Fruit fly (Drosophila melanogaster) whole organism, embryonic: ENCODE data around the gene LanB1.

ENCODE experiments used
- CG10543 ChIP-seq: fragments of 200-800 bp; sonication (Bioruptor generic); optimal IDR thresholded peaks from 3 replicates; lab custom pipeline; 2017; ENCODE audit warnings: missing biosample characterization, mild to moderate bottlenecking, missing genetic modification characterization, moderate library complexity
- CG10979 ChIP-seq: fragments of 200-800 bp; sonication (Bioruptor generic); optimal IDR thresholded peaks from 2 replicates; lab custom pipeline; 2018; ENCODE audit warnings: missing biosample characterization, mild to moderate bottlenecking, missing genetic modification characterization, moderate library complexity
- CG12071 ChIP-seq: fragments of 200-800 bp; sonication (Bioruptor generic); optimal IDR thresholded peaks from 3 replicates; lab custom pipeline; 2018; ENCODE audit warnings: missing biosample characterization, mild to moderate bottlenecking, missing genetic modification characterization
- CG13123 ChIP-seq: fragments of 200-800 bp; sonication (Bioruptor generic); optimal IDR thresholded peaks from 2 replicates; lab custom pipeline; 2016; ENCODE audit warnings: missing biosample characterization, missing genetic modification characterization
- CG13624 ChIP-seq: fragments of 200-800 bp; sonication (Bioruptor generic); optimal IDR thresholded peaks from 2 replicates; lab custom pipeline; 2016; ENCODE audit warnings: missing biosample characterization, missing genetic modification characterization
- CG1602 ChIP-seq: fragments of 200-800 bp; sonication (Bioruptor generic); optimal IDR thresholded peaks from 3 replicates; lab custom pipeline; 2016; ENCODE audit warnings: missing biosample characterization, missing genetic modification characterization
- CG16815 ChIP-seq: fragments of 200-800 bp; sonication (Bioruptor generic); optimal IDR thresholded peaks from 3 replicates; lab custom pipeline; 2017; ENCODE audit warnings: missing biosample characterization, mild to moderate bottlenecking, missing genetic modification characterization
- CG17359 ChIP-seq: fragments of 200-800 bp; sonication (Bioruptor generic); optimal IDR thresholded peaks from 3 replicates; lab custom pipeline; 2018; ENCODE audit warnings: missing biosample characterization, mild to moderate bottlenecking, missing genetic modification characterization, moderate library complexity
- CG17612 ChIP-seq: fragments of 200-800 bp; sonication (Bioruptor generic); IDR thresholded peaks from 2 replicates; pipeline ENCODE4 v1.3.6; 2022; ENCODE audit warnings: missing biosample characterization, missing genetic modification characterization
- CG18262 ChIP-seq: fragments of 200-800 bp; optimal IDR thresholded peaks from 3 replicates; lab custom pipeline; 2019; ENCODE audit warnings: missing biosample characterization, mild to moderate bottlenecking, missing genetic modification characterization, moderate library complexity
- CG18476 ChIP-seq: fragments of 200-800 bp; sonication (Bioruptor generic); optimal IDR thresholded peaks from 2 replicates; lab custom pipeline; 2016; ENCODE audit warnings: missing biosample characterization, mild to moderate bottlenecking, missing genetic modification characterization
- CG18764 ChIP-seq: fragments of 200-800 bp; sonication (Bioruptor generic); optimal IDR thresholded peaks from 3 replicates; lab custom pipeline; 2016; ENCODE audit warnings: missing biosample characterization, missing genetic modification characterization
- CG2129 ChIP-seq: fragments of 200-800 bp; sonication (Bioruptor generic); IDR thresholded peaks from 2 replicates; pipeline ENCODE4 v1.3.6; 2022; ENCODE audit warnings: missing biosample characterization, missing genetic modification characterization; ENCODE audit not compliant: partially characterized antibody
- CG31388 ChIP-seq: fragments of 200-800 bp; sonication (Bioruptor generic); optimal IDR thresholded peaks from 2 replicates; lab custom pipeline; 2016; ENCODE audit warnings: missing biosample characterization, missing genetic modification characterization
- CG33213 ChIP-seq: fragments of 200-800 bp; sonication (Bioruptor generic); optimal IDR thresholded peaks from 3 replicates; lab custom pipeline; 2016; ENCODE audit warnings: missing biosample characterization, missing genetic modification characterization
- CG34376 ChIP-seq: fragments of 200-800 bp; sonication (Bioruptor generic); optimal IDR thresholded peaks from 2 replicates; lab custom pipeline; 2018; ENCODE audit warnings: missing biosample characterization, mild to moderate bottlenecking, missing genetic modification characterization
- CG4424 ChIP-seq: fragments of 200-800 bp; sonication (Bioruptor generic); optimal IDR thresholded peaks from 3 replicates; lab custom pipeline; 2016; ENCODE audit warnings: missing biosample characterization, missing genetic modification characterization
- CG5245 ChIP-seq: fragments of 200-800 bp; sonication (Bioruptor generic); optimal IDR thresholded peaks from 3 replicates; lab custom pipeline; 2016; ENCODE audit warnings: missing biosample characterization, missing genetic modification characterization
- CG9727 ChIP-seq: fragments of 200-800 bp; sonication (Bioruptor generic); optimal IDR thresholded peaks from 3 replicates; lab custom pipeline; 2017; ENCODE audit warnings: missing biosample characterization, mild to moderate bottlenecking, missing genetic modification characterization
- CG9932 ChIP-seq: fragments of 200-800 bp; sonication (Bioruptor generic); IDR thresholded peaks from 2 replicates; pipeline ENCODE4 v1.3.6; 2022; ENCODE audit warnings: missing biosample characterization, missing genetic modification characterization
- Chrac-16 ChIP-seq: fragments of 200-800 bp; sonication (Bioruptor generic); optimal IDR thresholded peaks from 3 replicates; lab custom pipeline; 2016; ENCODE audit warnings: missing biosample characterization, missing genetic modification characterization
- Hand ChIP-seq: fragments of 200-800 bp; sonication (Bioruptor generic); optimal IDR thresholded peaks from 2 replicates; lab custom pipeline; 2017; ENCODE audit warnings: mild to moderate bottlenecking, missing biosample characterization, missing genetic modification reagents, missing genetic modification characterization
- Hsf ChIP-seq: fragments of 200-800 bp; sonication (Bioruptor generic); optimal IDR thresholded peaks from 3 replicates; lab custom pipeline; 2016; ENCODE audit warnings: missing biosample characterization, missing genetic modification characterization
- Mad ChIP-seq: fragments of 200-800 bp; sonication (Bioruptor generic); optimal IDR thresholded peaks from 2 replicates; lab custom pipeline; 2016; ENCODE audit warnings: missing biosample characterization, missing genetic modification characterization
- Myb ChIP-seq: fragments of 200-800 bp; sonication (Bioruptor generic); optimal IDR thresholded peaks from 2 replicates; lab custom pipeline; 2016; ENCODE audit warnings: missing biosample characterization, missing genetic modification characterization
- Nf-YC ChIP-seq: fragments of 200-800 bp; optimal IDR thresholded peaks from 3 replicates; lab custom pipeline; 2019; ENCODE audit warnings: missing biosample characterization, mild to moderate bottlenecking, missing genetic modification characterization, moderate library complexity
- Sry-β ChIP-seq: fragments of 200-800 bp; sonication (Bioruptor generic); optimal IDR thresholded peaks from 2 replicates; lab custom pipeline; 2018; ENCODE audit warnings: missing biosample characterization, mild to moderate bottlenecking, missing genetic modification characterization, moderate library complexity
- cas ChIP-seq: fragments of 200-800 bp; sonication (Bioruptor generic); IDR thresholded peaks from 2 replicates; pipeline ENCODE4 v1.3.6; 2022; ENCODE audit warnings: missing biosample characterization, missing genetic modification characterization
- chinmo ChIP-seq: fragments of 200-800 bp; sonication (Bioruptor generic); IDR thresholded peaks from 4 replicates; pipeline ENCODE4 v1.3.6; 2022; ENCODE audit warnings: missing biosample characterization, missing genetic modification characterization; ENCODE audit not compliant: partially characterized antibody
- crp ChIP-seq, 2 experiments: fragments of 200-800 bp; sonication (Bioruptor generic); optimal IDR thresholded peaks; 2 replicates in 1 of 2; 3 replicates in 1 of 2; lab custom pipeline; 2017; ENCODE audit warnings: missing biosample characterization in 2 of 2, missing genetic modification characterization in 2 of 2, mild to moderate bottlenecking in 1 of 2, moderate library complexity in 1 of 2
- dmrt99B ChIP-seq: fragments of 200-800 bp; sonication (Bioruptor generic); optimal IDR thresholded peaks from 2 replicates; lab custom pipeline; 2018; ENCODE audit warnings: missing biosample characterization, mild to moderate bottlenecking, missing genetic modification characterization, moderate library complexity
- en ChIP-seq: fragments of 200-800 bp; sonication (Bioruptor generic); optimal IDR thresholded peaks from 2 replicates; lab custom pipeline; 2016; ENCODE audit warnings: missing biosample characterization, missing genetic modification characterization
- exex ChIP-seq: fragments of 200-800 bp; sonication (Bioruptor generic); optimal IDR thresholded peaks from 4 replicates; lab custom pipeline; 2018; ENCODE audit warnings: missing biosample characterization, mild to moderate bottlenecking, missing genetic modification characterization, moderate library complexity
- fd64A ChIP-seq: fragments of 200-800 bp; sonication (Bioruptor generic); optimal IDR thresholded peaks from 3 replicates; lab custom pipeline; 2018; ENCODE audit warnings: missing biosample characterization, mild to moderate bottlenecking, missing genetic modification characterization
- ftz-f1 ChIP-seq: fragments of 200-800 bp; sonication (Bioruptor generic); optimal IDR thresholded peaks from 2 replicates; lab custom pipeline; 2016; ENCODE audit warnings: missing biosample characterization, missing genetic modification characterization
- hb ChIP-seq: fragments of 200-800 bp; sonication (Bioruptor generic); IDR thresholded peaks from 3 replicates; pipeline ENCODE4 v1.3.6; 2022; ENCODE audit warnings: missing biosample characterization, missing genetic modification characterization; ENCODE audit not compliant: partially characterized antibody
- inv ChIP-seq: fragments of 200-800 bp; sonication (Bioruptor generic); IDR thresholded peaks from 2 replicates; pipeline ENCODE4 v1.3.6; 2022; ENCODE audit warnings: missing biosample characterization, missing genetic modification characterization; ENCODE audit not compliant: partially characterized antibody
- mld ChIP-seq: fragments of 200-800 bp; sonication (Bioruptor generic); IDR thresholded peaks from 3 replicates; pipeline ENCODE4 v1.3.6; 2022; ENCODE audit warnings: missing biosample characterization, missing genetic modification characterization; ENCODE audit not compliant: partially characterized antibody
- nerfin-2 ChIP-seq: fragments of 200-800 bp; sonication (Bioruptor generic); IDR thresholded peaks from 2 replicates; pipeline ENCODE4 v1.3.6; 2022; ENCODE audit warnings: missing biosample characterization, missing genetic modification characterization; ENCODE audit not compliant: partially characterized antibody
- onecut ChIP-seq: fragments of 200-800 bp; sonication (Bioruptor generic); IDR thresholded peaks from 2 replicates; pipeline ENCODE4 v1.3.6; 2022; ENCODE audit warnings: missing biosample characterization, missing genetic modification characterization
- org-1 ChIP-seq: fragments of 200-800 bp; sonication (Bioruptor generic); optimal IDR thresholded peaks from 2 replicates; lab custom pipeline; 2017; ENCODE audit warnings: missing biosample characterization, missing genetic modification characterization
- psq ChIP-seq: fragments of 200-800 bp; sonication (Bioruptor generic); optimal IDR thresholded peaks from 2 replicates; lab custom pipeline; 2017; ENCODE audit warnings: missing biosample characterization, missing genetic modification characterization
- salm ChIP-seq: fragments of 200-800 bp; sonication (Bioruptor generic); optimal IDR thresholded peaks from 2 replicates; lab custom pipeline; 2018; ENCODE audit warnings: missing biosample characterization, mild to moderate bottlenecking, missing genetic modification characterization
- sob ChIP-seq: fragments of 200-800 bp; sonication (Bioruptor generic); IDR thresholded peaks from 2 replicates; pipeline ENCODE4 v1.3.6; 2022; ENCODE audit warnings: missing biosample characterization, missing genetic modification characterization
- trem ChIP-seq: fragments of 200-800 bp; optimal IDR thresholded peaks from 3 replicates; lab custom pipeline; 2019; ENCODE audit warnings: missing biosample characterization, mild to moderate bottlenecking, missing genetic modification characterization, moderate library complexity
- usp ChIP-seq: fragments of >200 bp; optimal IDR thresholded peaks from 2 replicates; lab custom pipeline; 2017; ENCODE audit warnings: missing biosample characterization, missing genetic modification characterization
- vvl ChIP-seq: fragments of 200-800 bp; sonication (Bioruptor generic); IDR thresholded peaks from 2 replicates; pipeline ENCODE4 v1.3.6; 2022; ENCODE audit warnings: missing biosample characterization, missing genetic modification characterization
- wdn ChIP-seq: fragments of 200-800 bp; sonication (Bioruptor generic); IDR thresholded peaks from 2 replicates; pipeline ENCODE4 v1.3.6; 2022; ENCODE audit warnings: missing biosample characterization, missing genetic modification characterization
- wek ChIP-seq: fragments of 200-800 bp; sonication (Bioruptor generic); optimal IDR thresholded peaks from 3 replicates; lab custom pipeline; 2018; ENCODE audit warnings: missing biosample characterization, mild to moderate bottlenecking, missing genetic modification characterization, moderate library complexity

LanB1 gene

dm6 chr2L:7811249-7812002 lies at the start of gene LanB1 (continued):
- no peak for TF ChIP-seq CG10979
- TF ChIP-seq sob (GFP tag; lab: Robert Waterston, UW) = peak; percentile 44; the same call in 1 of the 2 replicates
- no peak for TF ChIP-seq wek
- TF ChIP-seq CG1602 (GFP tag; lab: Kevin White, UChicago) = no peak
- TF ChIP-seq vvl (GFP tag; lab: Robert Waterston, UW) = peak; percentile 47; the same call in 1 of the 2 replicates
- TF ChIP-seq wdn (GFP tag; lab: Robert Waterston, UW) = no peak
- no peak for TF ChIP-seq CG16815
- no peak for TF ChIP-seq Nf-YC (tag; lab: Kevin White, UChicago)
- TF ChIP-seq usp = no peak
- TF ChIP-seq CG4424 = no peak
- no peak for TF ChIP-seq CG31388 (GFP tag; lab: Kevin White, UChicago)
- TF ChIP-seq crp (GFP tag; optimal IDR thresholded peaks at IDR 0.05; lab: Kevin White, UChicago) = no peak
- TF ChIP-seq CG5245 (GFP tag; lab: Kevin White, UChicago) = no peak
- peak; percentile 64; the same call in 1 of the 2 replicates for TF ChIP-seq nerfin-2 (GFP tag; lab: Robert Waterston, UW)
- TF ChIP-seq Mad = no peak
- no peak for TF ChIP-seq CG18764 (GFP tag; lab: Kevin White, UChicago)
- TF ChIP-seq CG2129 (GFP tag; lab: Robert Waterston, UW) = no peak
- TF ChIP-seq psq (GFP tag; lab: Kevin White, UChicago) = peak; percentile 37
- TF ChIP-seq CG34376 (GFP tag; lab: Kevin White, UChicago) = no peak
- no peak for TF ChIP-seq exex
- TF ChIP-seq org-1 (GFP tag; lab: Kevin White, UChicago) = no peak
- peak; percentile 49; the same call in 1 of the 3 replicates for TF ChIP-seq hb (GFP tag; lab: Robert Waterston, UW)
- no peak for TF ChIP-seq CG18476 (GFP tag; lab: Kevin White, UChicago)
- TF ChIP-seq CG13624 (GFP tag; lab: Kevin White, UChicago) = peak; percentile 2
- TF ChIP-seq Myb (GFP tag; lab: Kevin White, UChicago) = peak; percentile 57
- no peak for TF ChIP-seq Hsf (GFP tag; lab: Kevin White, UChicago)
- no peak for TF ChIP-seq Hand (GFP tag; lab: Kevin White, UChicago)
- TF ChIP-seq CG17612 (GFP tag; lab: Robert Waterston, UW) = no peak
- no peak for TF ChIP-seq dmrt99B (tag; lab: Kevin White, UChicago)
- 0 out of 4 replicates have a peak, but pooled peaks have one; percentile 47 for TF ChIP-seq chinmo
- no peak for TF ChIP-seq CG9932 (GFP tag; lab: Robert Waterston, UW)
- TF ChIP-seq CG10543 (GFP tag; lab: Kevin White, UChicago) = no peak
- TF ChIP-seq CG13123 (GFP tag; lab: Kevin White, UChicago) = no peak
- no peak for TF ChIP-seq CG9727 (GFP tag; lab: Kevin White, UChicago)
- peak; percentile 39 for TF ChIP-seq trem (tag; lab: Kevin White, UChicago)
- no peak for TF ChIP-seq Chrac-16 (GFP tag; lab: Kevin White, UChicago)
- TF ChIP-seq fd64A (GFP tag; lab: Kevin White, UChicago) = no peak
- no peak for TF ChIP-seq CG18262 (tag; lab: Kevin White, UChicago)
- 0 out of 2 replicates have a peak, but pooled peaks have one; percentile 27 for TF ChIP-seq onecut (GFP tag; lab: Robert Waterston, UW)
- peak; percentile 39 for TF ChIP-seq CG17359 (tag; lab: Kevin White, UChicago)
- no peak for TF ChIP-seq CG33213 (GFP tag; lab: Kevin White, UChicago)
- TF ChIP-seq cas (GFP tag; lab: Robert Waterston, UW) = no peak
- TF ChIP-seq mld = no peak; the same call in 2 of the 3 replicates
- TF ChIP-seq Sry-β (GFP tag; lab: Kevin White, UChicago) = no peak
- TF ChIP-seq salm (tag; lab: Kevin White, UChicago) = no peak
- TF ChIP-seq CG12071 (GFP tag; lab: Kevin White, UChicago) = no peak
- no peak for TF ChIP-seq en (GFP tag; lab: Kevin White, UChicago)
- TF ChIP-seq inv = peak; percentile 31; the same call in 1 of the 2 replicates
- peak; percentile 28 for TF ChIP-seq ftz-f1
